Fruit fly (Drosophila melanogaster): Measurements from ENCODE around the gene RpL13.

The RpL13 gene

dm6 chr2L:9949178-9950062 is 17.7 kb upstream of the RpL13 start:
- TF ChIP-seq CG8301 (tag; optimal IDR thresholded peaks at IDR 0.05): peak; percentile 23
- TF ChIP-seq Pif1B (GFP tag; optimal IDR thresholded peaks at IDR 0.05): peak; percentile 17
- peak; percentile 47; the same call in 1 of the 2 replicates for TF ChIP-seq CG12605 (GFP tag; IDR thresholded peaks at IDR 0.05)
- TF ChIP-seq CG10348 (GFP tag; IDR thresholded peaks at IDR 0.05): no peak
- peak; percentile 2 for TF ChIP-seq Pif1A (GFP tag; optimal IDR thresholded peaks at IDR 0.05)
- TF ChIP-seq CG14655 (GFP tag; optimal IDR thresholded peaks at IDR 0.05): peak; percentile 31
- no peak for TF ChIP-seq CG9948 (tag; optimal IDR thresholded peaks at IDR 0.05)
- peak; percentile 25 for TF ChIP-seq CG13204 (GFP tag; optimal IDR thresholded peaks at IDR 0.05)

dm6 chr2L:9954119-9954518 is 13.0 kb upstream of the RpL13 start, which contains the start of the genes CG13126 and CG4709:
Gene CG13126 (minus strand): TSS chr2L:9954181.
Gene CG4709 (plus strand): TSS chr2L:9954325.
- peak; percentile 81 for TF ChIP-seq Pif1A (GFP tag; optimal IDR thresholded peaks at IDR 0.05)
- peak; percentile 86 for TF ChIP-seq Snoo (tag; optimal IDR thresholded peaks at IDR 0.05)
- TF ChIP-seq D1 (tag; optimal IDR thresholded peaks at IDR 0.05): no peak
- peak; percentile 19 for TF ChIP-seq EcR (GFP tag; optimal IDR thresholded peaks at IDR 0.05)
- TF ChIP-seq CG9948 (tag; optimal IDR thresholded peaks at IDR 0.05): peak; percentile 93
- peak; percentile 59; the same call in 1 of the 2 replicates for TF ChIP-seq rn (GFP tag; IDR thresholded peaks at IDR 0.05)
- peak; percentile 89 for TF ChIP-seq CG15710 (tag; optimal IDR thresholded peaks at IDR 0.05)
- peak; percentile 90 for TF ChIP-seq Ets98B (GFP tag; IDR thresholded peaks at IDR 0.05)
- TF ChIP-seq CG8301 (tag; optimal IDR thresholded peaks at IDR 0.05): peak; percentile 92
- TF ChIP-seq CG8159 (tag; optimal IDR thresholded peaks at IDR 0.05): peak; percentile 97
- TF ChIP-seq CG10348 (GFP tag; IDR thresholded peaks at IDR 0.05): no peak
- TF ChIP-seq CG13204 (GFP tag; optimal IDR thresholded peaks at IDR 0.05): peak; percentile 56
- peak; percentile 80 for TF ChIP-seq gl (tag; optimal IDR thresholded peaks at IDR 0.05)
- peak; percentile 95 for TF ChIP-seq CG12605 (GFP tag; IDR thresholded peaks at IDR 0.05)
- TF ChIP-seq CG32121 (GFP tag; IDR thresholded peaks at IDR 0.05): peak; percentile 89
- TF ChIP-seq CG17806 (tag; optimal IDR thresholded peaks at IDR 0.05): peak; percentile 96
- TF ChIP-seq Pif1B (GFP tag; optimal IDR thresholded peaks at IDR 0.05): peak; percentile 89
- peak; percentile 87 for TF ChIP-seq CG4496 (GFP tag; IDR thresholded peaks at IDR 0.05)
- TF ChIP-seq fd96Ca (GFP tag; IDR thresholded peaks at IDR 0.05): peak; percentile 71
- peak; percentile 94 for TF ChIP-seq CG14655 (GFP tag; optimal IDR thresholded peaks at IDR 0.05)
- TF ChIP-seq CG34367 (tag; optimal IDR thresholded peaks at IDR 0.05): peak; percentile 74

- no peak for TF ChIP-seq CG4496 (GFP tag; IDR thresholded peaks at IDR 0.05)
- no peak for TF ChIP-seq gl (tag; optimal IDR thresholded peaks at IDR 0.05)
- TF ChIP-seq CG8301 (tag; optimal IDR thresholded peaks at IDR 0.05): no peak
- TF ChIP-seq Pif1A (GFP tag; optimal IDR thresholded peaks at IDR 0.05): no peak
- no peak for TF ChIP-seq Pif1B (GFP tag; optimal IDR thresholded peaks at IDR 0.05)
- TF ChIP-seq CG32121 (GFP tag; IDR thresholded peaks at IDR 0.05): no peak
- no peak for TF ChIP-seq CG10348 (GFP tag; IDR thresholded peaks at IDR 0.05)
- no peak for TF ChIP-seq EcR (GFP tag; optimal IDR thresholded peaks at IDR 0.05)
- no peak for TF ChIP-seq CG34367 (tag; optimal IDR thresholded peaks at IDR 0.05)
- TF ChIP-seq Ets98B (GFP tag; IDR thresholded peaks at IDR 0.05): no peak
- TF ChIP-seq CG14655 (GFP tag; optimal IDR thresholded peaks at IDR 0.05): no peak
- TF ChIP-seq Snoo (tag; optimal IDR thresholded peaks at IDR 0.05): no peak
- TF ChIP-seq CG9948 (tag; optimal IDR thresholded peaks at IDR 0.05): no peak
- no peak for TF ChIP-seq CG15710 (tag; optimal IDR thresholded peaks at IDR 0.05)
- no peak for TF ChIP-seq CG12605 (GFP tag; IDR thresholded peaks at IDR 0.05)
- TF ChIP-seq fd96Ca (GFP tag; IDR thresholded peaks at IDR 0.05): no peak
Observed at dm6 chr2L:9954696-9955095, 12.4 kb upstream of the RpL13 start.

dm6 chr2L:9956993-9957652 is 10.0 kb upstream of the RpL13 start, which contains the start of the genes CG4658 and CG5846:
Gene CG4658 (plus strand): TSS chr2L:9957132.
Gene CG5846 (minus strand): TSS chr2L:9957237.
- TF ChIP-seq Ets98B (GFP tag; IDR thresholded peaks at IDR 0.05) (peak; percentile 89), CG9948 (tag; optimal IDR thresholded peaks at IDR 0.05) (peak; percentile 94), CG17806 (tag; optimal IDR thresholded peaks at IDR 0.05) (peak; percentile 95), EcR (GFP tag; optimal IDR thresholded peaks at IDR 0.05) (peak; percentile 32), Snoo (tag; optimal IDR thresholded peaks at IDR 0.05) (peak; percentile 87), CG13204 (GFP tag; optimal IDR thresholded peaks at IDR 0.05) (no peak), CG8159 (tag; optimal IDR thresholded peaks at IDR 0.05) (peak; percentile 95), fd96Ca (GFP tag; IDR thresholded peaks at IDR 0.05) (no peak), CG32121 (GFP tag; IDR thresholded peaks at IDR 0.05) (peak; percentile 94), rn (GFP tag; IDR thresholded peaks at IDR 0.05) (peak; percentile 91), CG12605 (GFP tag; IDR thresholded peaks at IDR 0.05) (peak; percentile 91), CG4496 (GFP tag; IDR thresholded peaks at IDR 0.05) (peak; percentile 94), CG10348 (GFP tag; IDR thresholded peaks at IDR 0.05) (0 out of 2 replicates have a peak, but pooled peaks have one; percentile 35), CG34367 (tag; optimal IDR thresholded peaks at IDR 0.05) (peak; percentile 89), gl (tag; optimal IDR thresholded peaks at IDR 0.05) (peak; percentile 63), CG8301 (tag; optimal IDR thresholded peaks at IDR 0.05) (peak; percentile 90), CG14655 (GFP tag; optimal IDR thresholded peaks at IDR 0.05) (no peak), CG15710 (tag; optimal IDR thresholded peaks at IDR 0.05) (peak; percentile 90), Pif1B (GFP tag; optimal IDR thresholded peaks at IDR 0.05) (no peak), Pif1A (GFP tag; optimal IDR thresholded peaks at IDR 0.05) (no peak), D1 (tag; optimal IDR thresholded peaks at IDR 0.05) (no peak)

- TF ChIP-seq CG8301 (tag; optimal IDR thresholded peaks at IDR 0.05) (no peak), EcR (GFP tag; optimal IDR thresholded peaks at IDR 0.05) (peak; percentile 47), CG14655 (GFP tag; optimal IDR thresholded peaks at IDR 0.05) (no peak)
Observed at dm6 chr2L:9960758-9961157, 6.4 kb upstream of the RpL13 start.
